Worm (Caenorhabditis elegans): Measurements from ENCODE around the gene acr-10.

DNA sequence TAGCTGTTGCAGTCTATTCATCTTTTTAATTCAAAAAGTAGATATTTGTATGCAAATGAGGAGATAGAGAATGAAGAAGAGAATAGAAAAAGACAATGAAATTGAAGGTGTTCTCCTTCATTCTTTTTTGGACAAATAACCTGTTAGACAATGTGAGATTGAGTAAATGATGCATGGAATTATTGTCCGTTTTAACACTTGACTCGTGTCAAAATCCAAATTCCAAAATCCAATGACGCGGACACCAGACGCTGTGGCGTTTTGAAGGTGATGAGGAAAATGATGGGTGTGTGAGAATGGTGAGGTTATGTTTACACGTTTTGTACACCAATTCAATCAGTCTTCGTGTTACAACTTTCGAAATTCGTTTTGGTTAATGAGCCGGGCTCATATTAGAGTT is 42.9 kb upstream of the acr-10 start:
- TF ChIP-seq ZK546.5 (tag; optimal IDR thresholded peaks at IDR 0.05) (no peak), egl-27 (tag; optimal IDR thresholded peaks at IDR 0.05) (no peak), mdl-1 (tag; optimal IDR thresholded peaks at IDR 0.05) (no peak), nhr-12 (tag; optimal IDR thresholded peaks at IDR 0.05) (no peak), snpc-4 (tag; optimal IDR thresholded peaks at IDR 0.05) (no peak), elt-1 (tag; optimal IDR thresholded peaks at IDR 0.05) (no peak), nfya-1 (tag; optimal IDR thresholded peaks at IDR 0.05; ENCODE audit: insufficient read depth) (no peak), fos-1 (tag; optimal IDR thresholded peaks at IDR 0.05) (no peak), nhr-77 (tag; optimal IDR thresholded peaks at IDR 0.05) (no peak)

Measured in whole organism, L3 larva.